Fruit fly (Drosophila melanogaster) whole organism, embryonic: ENCODE measurements around the gene PLCXD.
A peak's percentile ranks its signal among the peaks of the same experiment; 100 is the strongest.

Experiments used
- Abd-B ChIP-seq: fragments of 200-800 bp; sonication (Bioruptor generic); optimal IDR thresholded peaks from 2 replicates; lab custom pipeline; 2018; ENCODE audit warnings: missing biosample characterization, mild to moderate bottlenecking, missing genetic modification characterization, moderate library complexity
- Ada2b ChIP-seq: fragments of 200-800 bp; sonication (Bioruptor generic); IDR thresholded peaks from 2 replicates; pipeline ENCODE4 v1.3.6; 2022; ENCODE audit warnings: missing biosample characterization, missing genetic modification characterization
- Atf3 ChIP-seq: fragments of 200-800 bp; sonication (Bioruptor generic); optimal IDR thresholded peaks from 3 replicates; lab custom pipeline; 2016; ENCODE audit warnings: missing biosample characterization, missing genetic modification characterization
- CG10959 ChIP-seq: fragments of 200-800 bp; sonication (Bioruptor generic); IDR thresholded peaks from 2 replicates; pipeline ENCODE4 v1.3.6; 2022; ENCODE audit warnings: missing biosample characterization, missing genetic modification characterization
- CG10979 ChIP-seq: fragments of 200-800 bp; sonication (Bioruptor generic); optimal IDR thresholded peaks from 2 replicates; lab custom pipeline; 2018; ENCODE audit warnings: missing biosample characterization, mild to moderate bottlenecking, missing genetic modification characterization, moderate library complexity
- CG11085 ChIP-seq: fragments of 200-800 bp; sonication (Bioruptor generic); IDR thresholded peaks from 2 replicates; pipeline ENCODE4 v1.3.6; 2022; ENCODE audit warnings: missing biosample characterization, missing genetic modification characterization
- CG11696 ChIP-seq: fragments of 200-800 bp; sonication (Bioruptor generic); IDR thresholded peaks from 2 replicates; pipeline ENCODE4 v1.3.6; 2022; ENCODE audit warnings: missing biosample characterization, missing genetic modification characterization
- CG12155 ChIP-seq: fragments of 200-800 bp; sonication (Bioruptor generic); optimal IDR thresholded peaks from 3 replicates; lab custom pipeline; 2016; ENCODE audit warnings: missing biosample characterization, missing genetic modification characterization
- CG1233 ChIP-seq: fragments of 200-800 bp; sonication (Bioruptor generic); optimal IDR thresholded peaks from 4 replicates; lab custom pipeline; 2018; ENCODE audit warnings: missing biosample characterization, mild to moderate bottlenecking, missing genetic modification characterization
- CG12659 ChIP-seq: fragments of 200-800 bp; sonication (Bioruptor generic); optimal IDR thresholded peaks from 3 replicates; lab custom pipeline; 2017; ENCODE audit warnings: mild to moderate bottlenecking, missing biosample characterization, missing genetic modification reagents, missing genetic modification characterization
- CG14860 ChIP-seq: fragments of 200-800 bp; sonication (Bioruptor generic); IDR thresholded peaks from 3 replicates; pipeline ENCODE4 v1.3.6; 2022; ENCODE audit warnings: missing biosample characterization, missing genetic modification characterization; ENCODE audit not compliant: partially characterized antibody
- CG16813 ChIP-seq: fragments of 200-800 bp; sonication (Bioruptor generic); IDR thresholded peaks from 3 replicates; pipeline ENCODE4 v1.3.6; 2022; ENCODE audit warnings: missing biosample characterization, missing genetic modification characterization; ENCODE audit not compliant: partially characterized antibody
- CG16815 ChIP-seq: fragments of 200-800 bp; sonication (Bioruptor generic); optimal IDR thresholded peaks from 3 replicates; lab custom pipeline; 2017; ENCODE audit warnings: missing biosample characterization, mild to moderate bottlenecking, missing genetic modification characterization
- CG1832 ChIP-seq: fragments of 200-800 bp; sonication (Bioruptor generic); optimal IDR thresholded peaks from 2 replicates; lab custom pipeline; 2017; ENCODE audit warnings: missing biosample characterization, mild to moderate bottlenecking, missing genetic modification characterization, inconsistent platforms
- CG30431 ChIP-seq: fragments of 200-800 bp; sonication (Bioruptor generic); optimal IDR thresholded peaks from 2 replicates; lab custom pipeline; 2017; ENCODE audit warnings: missing biosample characterization, missing genetic modification characterization
- CG34224 ChIP-seq: fragments of 200-800 bp; sonication (Bioruptor generic); IDR thresholded peaks from 3 replicates; pipeline ENCODE4 v1.3.6; 2022; ENCODE audit warnings: missing biosample characterization, missing genetic modification characterization; ENCODE audit not compliant: partially characterized antibody
- CG4820 ChIP-seq: fragments of 200-800 bp; sonication (Bioruptor generic); optimal IDR thresholded peaks from 3 replicates; lab custom pipeline; 2016; ENCODE audit warnings: missing biosample characterization, missing genetic modification characterization
- CG6854 ChIP-seq: fragments of 200-800 bp; sonication (Bioruptor generic); optimal IDR thresholded peaks from 3 replicates; lab custom pipeline; 2017; ENCODE audit warnings: missing biosample characterization, mild to moderate bottlenecking, missing genetic modification characterization
- CG9797 ChIP-seq: fragments of 200-800 bp; sonication (Bioruptor generic); optimal IDR thresholded peaks from 3 replicates; lab custom pipeline; 2018; ENCODE audit warnings: missing biosample characterization, mild to moderate bottlenecking, missing genetic modification characterization
- CG9817 ChIP-seq: fragments of 200-800 bp; sonication (Bioruptor generic); optimal IDR thresholded peaks from 2 replicates; lab custom pipeline; 2018; ENCODE audit warnings: missing biosample characterization, mild to moderate bottlenecking, missing genetic modification characterization, moderate library complexity
- Chrac-16 ChIP-seq: fragments of 200-800 bp; sonication (Bioruptor generic); optimal IDR thresholded peaks from 3 replicates; lab custom pipeline; 2016; ENCODE audit warnings: missing biosample characterization, missing genetic modification characterization
- Deaf1 ChIP-seq: fragments of 200-800 bp; optimal IDR thresholded peaks from 3 replicates; lab custom pipeline; 2019; ENCODE audit warnings: missing biosample characterization, mild to moderate bottlenecking, missing genetic modification characterization, moderate library complexity
- Dref ChIP-seq: fragments of 200-800 bp; sonication (Bioruptor generic); IDR thresholded peaks from 2 replicates; pipeline ENCODE4 v1.3.6; 2022; ENCODE audit warnings: missing biosample characterization, missing genetic modification characterization
- ERR ChIP-seq: fragments of 200-800 bp; sonication (Bioruptor generic); optimal IDR thresholded peaks from 2 replicates; lab custom pipeline; 2016; ENCODE audit warnings: missing biosample characterization, missing genetic modification characterization
- Mad ChIP-seq: fragments of 200-800 bp; sonication (Bioruptor generic); optimal IDR thresholded peaks from 2 replicates; lab custom pipeline; 2016; ENCODE audit warnings: missing biosample characterization, missing genetic modification characterization
- Myb ChIP-seq: fragments of 200-800 bp; sonication (Bioruptor generic); optimal IDR thresholded peaks from 2 replicates; lab custom pipeline; 2016; ENCODE audit warnings: missing biosample characterization, missing genetic modification characterization
- Nf-YB ChIP-seq: fragments of 200-800 bp; sonication (Bioruptor generic); optimal IDR thresholded peaks from 3 replicates; lab custom pipeline; 2019; ENCODE audit warnings: missing biosample characterization, mild to moderate bottlenecking, missing genetic modification characterization, moderate library complexity
- Nf-YC ChIP-seq: fragments of 200-800 bp; optimal IDR thresholded peaks from 3 replicates; lab custom pipeline; 2019; ENCODE audit warnings: missing biosample characterization, mild to moderate bottlenecking, missing genetic modification characterization, moderate library complexity
- Opbp ChIP-seq: fragments of 200-800 bp; sonication (Bioruptor generic); IDR thresholded peaks from 3 replicates; pipeline ENCODE4 v1.3.6; 2022; ENCODE audit warnings: missing biosample characterization, missing genetic modification characterization; ENCODE audit not compliant: partially characterized antibody
- Sox102F ChIP-seq: fragments of 200-800 bp; sonication (Bioruptor generic); optimal IDR thresholded peaks from 2 replicates; lab custom pipeline; 2018; ENCODE audit warnings: missing biosample characterization, mild to moderate bottlenecking, missing genetic modification characterization, moderate library complexity
- Vsx1 ChIP-seq: fragments of 200-800 bp; sonication (Bioruptor generic); optimal IDR thresholded peaks from 2 replicates; lab custom pipeline; 2017; ENCODE audit warnings: missing biosample characterization, mild to moderate bottlenecking, missing genetic modification characterization, missing genetic modification reagents
- caup ChIP-seq: fragments of 200-800 bp; sonication (Bioruptor generic); optimal IDR thresholded peaks from 3 replicates; lab custom pipeline; 2017; ENCODE audit warnings: missing biosample characterization, mild to moderate bottlenecking, missing genetic modification characterization, moderate library complexity; ENCODE audit not compliant: severe bottlenecking
- crp ChIP-seq, 2 experiments: fragments of 200-800 bp; sonication (Bioruptor generic); optimal IDR thresholded peaks; 2 replicates in 1 of 2; 3 replicates in 1 of 2; lab custom pipeline; 2017; ENCODE audit warnings: missing biosample characterization in 2 of 2, missing genetic modification characterization in 2 of 2, mild to moderate bottlenecking in 1 of 2, moderate library complexity in 1 of 2
- exex ChIP-seq: fragments of 200-800 bp; sonication (Bioruptor generic); optimal IDR thresholded peaks from 4 replicates; lab custom pipeline; 2018; ENCODE audit warnings: missing biosample characterization, mild to moderate bottlenecking, missing genetic modification characterization, moderate library complexity
- ftz-f1 ChIP-seq: fragments of 200-800 bp; sonication (Bioruptor generic); optimal IDR thresholded peaks from 2 replicates; lab custom pipeline; 2016; ENCODE audit warnings: missing biosample characterization, missing genetic modification characterization
- gfzf ChIP-seq: fragments of 200-800 bp; sonication (Bioruptor generic); optimal IDR thresholded peaks from 2 replicates; lab custom pipeline; 2016; ENCODE audit warnings: missing biosample characterization, mild to moderate bottlenecking, missing genetic modification characterization, moderate library complexity
- kay ChIP-seq: fragments of 200-800 bp; sonication (Bioruptor generic); optimal IDR thresholded peaks from 2 replicates; lab custom pipeline; 2016; ENCODE audit warnings: missing biosample characterization, missing genetic modification characterization
- lbe ChIP-seq: fragments of 200-800 bp; sonication (Bioruptor generic); optimal IDR thresholded peaks from 2 replicates; lab custom pipeline; 2016; ENCODE audit warnings: missing biosample characterization, mild to moderate bottlenecking, missing genetic modification characterization
- lilli ChIP-seq: fragments of 200-800 bp; sonication (Bioruptor generic); optimal IDR thresholded peaks from 3 replicates; lab custom pipeline; 2016; ENCODE audit warnings: missing biosample characterization, missing genetic modification characterization
- onecut ChIP-seq: fragments of 200-800 bp; sonication (Bioruptor generic); IDR thresholded peaks from 2 replicates; pipeline ENCODE4 v1.3.6; 2022; ENCODE audit warnings: missing biosample characterization, missing genetic modification characterization
- pho ChIP-seq: fragments of 200-800 bp; sonication (Bioruptor generic); optimal IDR thresholded peaks from 2 replicates; lab custom pipeline; 2016; ENCODE audit warnings: missing biosample characterization, missing genetic modification characterization
- repo ChIP-seq: fragments of 200-800 bp; sonication (Bioruptor generic); optimal IDR thresholded peaks from 2 replicates; lab custom pipeline; 2016; ENCODE audit warnings: missing biosample characterization, missing genetic modification characterization
- sd ChIP-seq: fragments of 200-800 bp; sonication (Bioruptor generic); optimal IDR thresholded peaks from 3 replicates; lab custom pipeline; 2018; ENCODE audit warnings: missing biosample characterization, mild to moderate bottlenecking, missing genetic modification characterization, moderate library complexity
- slou ChIP-seq: fragments of 200-800 bp; sonication (Bioruptor generic); optimal IDR thresholded peaks from 3 replicates; lab custom pipeline; 2016; ENCODE audit warnings: missing biosample characterization, missing genetic modification characterization
- slp2 ChIP-seq: fragments of 200-800 bp; sonication (Bioruptor generic); optimal IDR thresholded peaks from 2 replicates; lab custom pipeline; 2016; ENCODE audit warnings: missing biosample characterization, missing genetic modification characterization
- sug ChIP-seq: fragments of 200-800 bp; optimal IDR thresholded peaks from 2 replicates; lab custom pipeline; 2019; ENCODE audit warnings: missing biosample characterization, mild to moderate bottlenecking, missing genetic modification characterization, moderate library complexity
- twi ChIP-seq: fragments of 200-800 bp; optimal IDR thresholded peaks from 2 replicates; lab custom pipeline; 2019; ENCODE audit warnings: missing biosample characterization, mild to moderate bottlenecking, missing genetic modification characterization, moderate library complexity
- vvl ChIP-seq: fragments of 200-800 bp; sonication (Bioruptor generic); IDR thresholded peaks from 2 replicates; pipeline ENCODE4 v1.3.6; 2022; ENCODE audit warnings: missing biosample characterization, missing genetic modification characterization

PLCXD gene

DNA sequence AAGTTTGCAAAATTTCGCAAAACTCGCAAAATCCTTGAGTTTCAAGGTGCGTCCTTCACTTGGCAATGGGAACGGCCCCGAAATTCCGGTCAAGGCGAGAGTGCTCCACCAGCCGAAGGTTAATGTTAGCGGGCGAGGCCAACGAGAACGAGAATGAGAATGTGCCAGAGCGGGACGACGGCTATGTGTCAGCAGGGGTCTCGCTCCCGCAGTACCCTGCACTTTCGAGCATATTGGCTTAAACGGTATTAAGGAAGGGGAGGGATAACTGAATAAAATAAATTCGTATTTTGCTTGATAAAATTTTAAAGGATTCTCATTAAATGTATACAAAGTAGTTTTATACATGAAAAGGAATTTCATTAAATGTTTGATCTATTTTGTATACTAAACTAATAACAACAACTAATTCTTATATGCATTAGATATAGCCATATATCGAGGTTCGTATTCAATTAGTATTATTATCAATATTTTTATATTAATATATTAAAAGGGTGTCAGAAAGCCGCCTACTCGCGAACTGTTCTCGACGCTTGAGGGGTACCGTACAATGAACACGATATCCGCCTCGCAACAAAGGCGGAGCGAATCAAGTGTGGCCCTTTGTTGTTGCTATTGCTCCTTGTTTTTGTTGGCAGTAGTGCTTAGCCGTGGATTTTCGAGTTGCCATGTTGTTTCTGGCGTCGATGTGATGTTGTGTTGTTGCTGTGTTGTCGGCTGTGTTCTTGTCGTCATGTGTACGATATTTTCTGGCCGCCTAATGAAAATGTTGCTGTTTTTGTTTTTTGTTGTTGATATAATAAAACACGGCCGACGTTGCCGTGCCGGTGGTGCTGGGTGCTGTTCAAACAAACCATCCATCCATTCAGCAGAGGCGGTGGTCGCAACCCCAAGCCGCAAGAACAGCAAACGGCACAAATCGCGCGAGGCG is 42.6 kb upstream of the PLCXD start (continued):
- TF ChIP-seq onecut (GFP tag; lab: Robert Waterston, UW) (peak; percentile 71), Mad (peak; percentile 59), CG30431 (GFP tag; lab: Kevin White, UChicago) (peak; percentile 87), sug (tag; lab: Kevin White, UChicago) (peak; percentile 92), slou (GFP tag; lab: Kevin White, UChicago) (peak; percentile 89), CG6854 (GFP tag; lab: Kevin White, UChicago) (peak; percentile 91), lbe (GFP tag; lab: Kevin White, UChicago) (peak; percentile 73), lilli (peak; percentile 83), ERR (GFP tag; lab: Kevin White, UChicago) (peak; percentile 82), Chrac-16 (peak; percentile 90), caup (peak; percentile 94), Nf-YB (GFP tag; lab: Kevin White, UChicago) (peak; percentile 88), slp2 (GFP tag; lab: Kevin White, UChicago) (peak; percentile 70), Abd-B (GFP tag; lab: Kevin White, UChicago) (peak; percentile 94), Sox102F (peak; percentile 93), CG12659 (GFP tag; lab: Kevin White, UChicago) (peak; percentile 97), sd (tag; lab: Kevin White, UChicago) (peak; percentile 56), exex (tag; lab: Kevin White, UChicago) (peak; percentile 75), CG4820 (GFP tag; lab: Kevin White, UChicago) (peak; percentile 91), CG1233 (GFP tag; lab: Kevin White, UChicago) (peak; percentile 95), CG14860 (GFP tag; lab: Robert Waterston, UW) (no peak), Deaf1 (tag; lab: Kevin White, UChicago) (peak; percentile 77), CG12155 (GFP tag; lab: Kevin White, UChicago) (peak; percentile 90), CG16815 (peak; percentile 94), Ada2b (GFP tag; lab: Robert Waterston, UW) (no peak), Myb (GFP tag; lab: Kevin White, UChicago) (peak; percentile 37), vvl (no peak), Nf-YC (tag; lab: Kevin White, UChicago) (peak; percentile 87), pho (GFP tag; lab: Kevin White, UChicago) (no peak), twi (tag; lab: Kevin White, UChicago) (peak; percentile 92), CG10979 (peak; percentile 98), Opbp (GFP tag; lab: Robert Waterston, UW) (no peak), CG16813 (GFP tag; lab: Robert Waterston, UW) (no peak), CG10959 (no peak), CG9797 (GFP tag; lab: Kevin White, UChicago) (peak; percentile 20), crp (GFP tag; optimal IDR thresholded peaks at IDR 0.05; lab: Kevin White, UChicago) (peak in 1 of 2 experiments; percentile 58), kay (GFP tag; lab: Kevin White, UChicago) (peak; percentile 90), CG9817 (tag; lab: Kevin White, UChicago) (peak; percentile 91), gfzf (GFP tag; lab: Kevin White, UChicago) (no peak), Dref (GFP tag; lab: Robert Waterston, UW) (no peak), Vsx1 (GFP tag; lab: Kevin White, UChicago) (peak; percentile 85), CG11696 (no peak), ftz-f1 (GFP tag; lab: Kevin White, UChicago) (peak; percentile 100), repo (GFP tag; lab: Kevin White, UChicago) (peak; percentile 15), CG1832 (GFP tag; lab: Kevin White, UChicago) (peak; percentile 94), CG11085 (GFP tag; lab: Robert Waterston, UW) (no peak), CG34224 (no peak), Atf3 (GFP tag; lab: Kevin White, UChicago) (peak; percentile 57)
